Worm (Caenorhabditis elegans) whole organism, mixed stage, embryonic: ENCODE results near the gene srab-16.
A peak's percentile ranks its signal among the peaks of the same experiment; 100 is the strongest.

Experiments used
- M03D4.4 ChIP-seq: sonication (generic microtip); optimal IDR thresholded peaks from 2 replicates; lab custom pipeline; 2017; ENCODE audit warnings: mild to moderate bottlenecking, missing genetic modification characterization, missing compliant biosample characterization
- blmp-1 ChIP-seq: fragments of 150-350 bp; optimal IDR thresholded peaks from 2 replicates; lab custom pipeline; 2014; ENCODE audit warnings: missing biosample characterization, missing genetic modification characterization
- ceh-39 ChIP-seq: fragments of 150-350 bp; optimal IDR thresholded peaks from 2 replicates; lab custom pipeline; 2014; ENCODE audit warnings: missing biosample characterization, missing genetic modification characterization
- ceh-43 ChIP-seq: fragments of 200-800 bp; sonication (Bioruptor generic); optimal IDR thresholded peaks from 2 replicates; lab custom pipeline; 2018; ENCODE audit warnings: mild to moderate bottlenecking, missing genetic modification characterization, moderate library complexity, missing compliant biosample characterization
- ceh-83 ChIP-seq: fragments of 200-800 bp; sonication (Bioruptor generic); optimal IDR thresholded peaks from 2 replicates; lab custom pipeline; 2018; ENCODE audit warnings: mild to moderate bottlenecking, missing genetic modification characterization, missing compliant biosample characterization
- ces-1 ChIP-seq: fragments of 150-350 bp; optimal IDR thresholded peaks from 2 replicates; lab custom pipeline; 2014; ENCODE audit warnings: missing biosample characterization, missing genetic modification reagents, missing genetic modification characterization
- cnd-1 ChIP-seq: fragments of 200-800 bp; sonication (Bioruptor generic); optimal IDR thresholded peaks from 2 replicates; lab custom pipeline; 2018; ENCODE audit warnings: mild to moderate bottlenecking, missing genetic modification characterization, missing compliant biosample characterization
- drap-1 ChIP-seq: fragments of 200-800 bp; sonication (Bioruptor generic); optimal IDR thresholded peaks from 3 replicates; lab custom pipeline; 2018; ENCODE audit warnings: mild to moderate bottlenecking, missing genetic modification characterization, missing compliant biosample characterization
- elt-1 ChIP-seq: sonication (generic microtip); optimal IDR thresholded peaks from 2 replicates; lab custom pipeline; 2017; ENCODE audit warnings: missing genetic modification characterization, mild to moderate bottlenecking, missing compliant biosample characterization, antibody characterized with exemption, moderate library complexity, borderline replicate concordance; ENCODE audit not compliant: insufficient read depth
- elt-3 ChIP-seq: fragments of 150-350 bp; optimal IDR thresholded peaks from 2 replicates; lab custom pipeline; 2014; ENCODE audit warnings: missing biosample characterization, missing genetic modification characterization
- flh-1 ChIP-seq: fragments of 200-800 bp; sonication (Bioruptor generic); optimal IDR thresholded peaks from 2 replicates; lab custom pipeline; 2018; ENCODE audit warnings: mild to moderate bottlenecking, missing genetic modification characterization, moderate library complexity, missing compliant biosample characterization
- ham-2 ChIP-seq: fragments of 200-800 bp; sonication (Bioruptor generic); optimal IDR thresholded peaks from 2 replicates; lab custom pipeline; 2018; ENCODE audit warnings: mild to moderate bottlenecking, missing genetic modification characterization, missing compliant biosample characterization
- hlh-1 ChIP-seq: fragments of 150-350 bp; optimal IDR thresholded peaks from 2 replicates; lab custom pipeline; 2014; ENCODE audit warnings: missing biosample characterization, missing genetic modification reagents, missing genetic modification characterization
- lin-13 ChIP-seq: fragments of 150-350 bp; optimal IDR thresholded peaks from 2 replicates; lab custom pipeline; 2014; ENCODE audit warnings: missing biosample characterization, missing genetic modification characterization
- lin-32 ChIP-seq: fragments of 200-800 bp; sonication (Bioruptor generic); optimal IDR thresholded peaks from 2 replicates; lab custom pipeline; 2018; ENCODE audit warnings: mild to moderate bottlenecking, missing genetic modification characterization, missing compliant biosample characterization
- lsy-2 ChIP-seq: fragments of 150-350 bp; optimal IDR thresholded peaks from 2 replicates; lab custom pipeline; 2014; ENCODE audit warnings: missing biosample characterization, missing genetic modification characterization
- mep-1 ChIP-seq: fragments of 150-350 bp; optimal IDR thresholded peaks from 2 replicates; lab custom pipeline; 2017; ENCODE audit warnings: missing biosample characterization, missing genetic modification reagents, missing genetic modification characterization, inconsistent platforms
- nhr-12 ChIP-seq: fragments of 150-350 bp; optimal IDR thresholded peaks from 2 replicates; lab custom pipeline; 2014; ENCODE audit warnings: missing biosample characterization, missing genetic modification characterization
- nhr-2 ChIP-seq: fragments of 150-350 bp; optimal IDR thresholded peaks from 2 replicates; lab custom pipeline; 2014; ENCODE audit warnings: missing biosample characterization, missing genetic modification characterization
- nhr-237 ChIP-seq: fragments of 150-350 bp; optimal IDR thresholded peaks from 2 replicates; lab custom pipeline; 2014; ENCODE audit warnings: missing biosample characterization, missing genetic modification characterization
- nhr-28 ChIP-seq: fragments of 150-350 bp; optimal IDR thresholded peaks from 2 replicates; lab custom pipeline; 2014; ENCODE audit warnings: missing biosample characterization, missing genetic modification characterization
- nhr-76 ChIP-seq: sonication (generic microtip); optimal IDR thresholded peaks from 2 replicates; lab custom pipeline; 2017; ENCODE audit warnings: missing biosample characterization, missing genetic modification characterization
- sem-2 ChIP-seq: fragments of 200-800 bp; sonication (Bioruptor generic); optimal IDR thresholded peaks from 2 replicates; lab custom pipeline; 2018; ENCODE audit warnings: mild to moderate bottlenecking, missing genetic modification characterization, missing compliant biosample characterization
- snpc-4 ChIP-seq: fragments of 150-350 bp; optimal IDR thresholded peaks from 2 replicates; lab custom pipeline; 2014; ENCODE audit warnings: missing biosample characterization, missing genetic modification characterization
- sptf-1 ChIP-seq: sonication (generic microtip); optimal IDR thresholded peaks from 2 replicates; lab custom pipeline; 2017; ENCODE audit warnings: mild to moderate bottlenecking, missing genetic modification characterization, moderate library complexity, missing compliant biosample characterization
- tbx-8 ChIP-seq: fragments of 200-800 bp; sonication (Bioruptor generic); optimal IDR thresholded peaks from 2 replicates; lab custom pipeline; 2018; ENCODE audit warnings: mild to moderate bottlenecking, missing genetic modification characterization, moderate library complexity, missing compliant biosample characterization
- unc-120 ChIP-seq: sonication (generic microtip); optimal IDR thresholded peaks from 2 replicates; lab custom pipeline; 2017; ENCODE audit warnings: missing genetic modification characterization, missing compliant biosample characterization; ENCODE audit not compliant: poor library complexity, severe bottlenecking
- unc-62 ChIP-seq: fragments of 150-350 bp; optimal IDR thresholded peaks from 2 replicates; lab custom pipeline; 2014; ENCODE audit warnings: missing biosample characterization, missing genetic modification reagents, missing genetic modification characterization
- zip-8 ChIP-seq: fragments of 150-350 bp; optimal IDR thresholded peaks from 2 replicates; lab custom pipeline; 2014; ENCODE audit warnings: missing biosample characterization, missing genetic modification characterization

srab-16 gene

ce11 chrV:774341-774740, 8.2 kb upstream of the srab-16 start:
- no peak for TF ChIP-seq ham-2 (GFP tag; lab: Kevin White, UChicago)
- no peak for TF ChIP-seq nhr-12 (tag; lab: Kevin White, UChicago)
- TF ChIP-seq snpc-4 (tag; lab: Kevin White, UChicago) = no peak
- no peak for TF ChIP-seq tbx-8 (GFP tag; lab: Kevin White, UChicago)
- TF ChIP-seq nhr-28 = no peak
- no peak for TF ChIP-seq ceh-43 (GFP tag; lab: Kevin White, UChicago)
- no peak for TF ChIP-seq elt-3 (tag; lab: Kevin White, UChicago)
- TF ChIP-seq flh-1 (GFP tag; lab: Kevin White, UChicago) = no peak
- no peak for TF ChIP-seq mep-1 (tag; lab: Kevin White, UChicago)
- TF ChIP-seq lin-32 (GFP tag; lab: Kevin White, UChicago) = no peak
- TF ChIP-seq drap-1 (GFP tag; lab: Kevin White, UChicago) = no peak
- TF ChIP-seq ceh-83 (GFP tag; lab: Kevin White, UChicago) = no peak
- no peak for TF ChIP-seq M03D4.4
- no peak for TF ChIP-seq cnd-1 (tag; lab: Kevin White, UChicago)
- TF ChIP-seq hlh-1 (tag; lab: Kevin White, UChicago) = no peak
- no peak for TF ChIP-seq elt-1 (tag; lab: Kevin White, UChicago)
- no peak for TF ChIP-seq sem-2 (GFP tag; lab: Kevin White, UChicago)
- TF ChIP-seq blmp-1 = no peak
- TF ChIP-seq zip-8 (tag; lab: Kevin White, UChicago) = no peak
- TF ChIP-seq lsy-2 (tag; lab: Kevin White, UChicago) = no peak

- TF ChIP-seq snpc-4 (tag; lab: Kevin White, UChicago) (no peak), mep-1 (tag; lab: Kevin White, UChicago) (peak; percentile 16)
Measured at ce11 chrV:774875-775359, 7.6 kb upstream of the srab-16 start, which contains the start of gene srbc-58. TSS of gene srbc-58 (plus strand) at chrV:774995.

ce11 chrV:777285-777684, 5.2 kb upstream of the srab-16 start, which contains the start of gene R09E12.9:
TSS of gene R09E12.9 (plus strand) at chrV:777600.
- no peak for TF ChIP-seq ceh-39 (tag; lab: Kevin White, UChicago)
- no peak for TF ChIP-seq tbx-8 (GFP tag; lab: Kevin White, UChicago)
- TF ChIP-seq elt-1 (tag; lab: Kevin White, UChicago) = no peak
- peak; percentile 83 for TF ChIP-seq nhr-28
- no peak for TF ChIP-seq ham-2 (GFP tag; lab: Kevin White, UChicago)

- TF ChIP-seq sem-2 (GFP tag; lab: Kevin White, UChicago) = no peak
- TF ChIP-seq unc-62 (GFP tag; lab: Kevin White, UChicago) = no peak
- no peak for TF ChIP-seq sptf-1
- no peak for TF ChIP-seq ham-2 (GFP tag; lab: Kevin White, UChicago)
- no peak for TF ChIP-seq lin-32 (GFP tag; lab: Kevin White, UChicago)
- no peak for TF ChIP-seq lsy-2 (tag; lab: Kevin White, UChicago)
- TF ChIP-seq drap-1 (GFP tag; lab: Kevin White, UChicago) = no peak
- TF ChIP-seq ces-1 (GFP tag; lab: Kevin White, UChicago) = no peak
- TF ChIP-seq unc-120 (tag; lab: Kevin White, UChicago) = no peak
- TF ChIP-seq nhr-76 (tag; lab: Kevin White, UChicago) = no peak
- TF ChIP-seq nhr-28 = no peak
- no peak for TF ChIP-seq lin-13 (tag; lab: Kevin White, UChicago)
- no peak for TF ChIP-seq ceh-39 (tag; lab: Kevin White, UChicago)
Measured at ce11 chrV:778339-778738, 4.2 kb upstream of the srab-16 start, which contains the start of gene srbc-59. TSS of gene srbc-59 (plus strand) at chrV:778639.

ce11 chrV:779999-780398, 2.5 kb upstream of the srab-16 start, which contains the start of gene srbc-60:
TSS of gene srbc-60 (plus strand) at chrV:780299.
- TF ChIP-seq nhr-28 (no peak), sptf-1 (no peak), tbx-8 (GFP tag; lab: Kevin White, UChicago) (no peak), cnd-1 (tag; lab: Kevin White, UChicago) (no peak), ham-2 (GFP tag; lab: Kevin White, UChicago) (no peak), nhr-2 (tag; lab: Kevin White, UChicago) (no peak), nhr-76 (tag; lab: Kevin White, UChicago) (no peak), mep-1 (tag; lab: Kevin White, UChicago) (no peak), elt-1 (tag; lab: Kevin White, UChicago) (no peak), nhr-237 (tag; lab: Kevin White, UChicago) (no peak), drap-1 (GFP tag; lab: Kevin White, UChicago) (no peak), nhr-12 (tag; lab: Kevin White, UChicago) (no peak)
